Worm (Caenorhabditis elegans) whole organism, L1 larva: ENCODE results near the gene his-71.
A peak's percentile ranks its signal among the peaks of the same experiment; 100 is the strongest.

Experiments used
- C16A3.4 ChIP-seq: fragments of 150-350 bp; optimal IDR thresholded peaks from 2 replicates; lab custom pipeline; 2014; ENCODE audit warnings: missing biosample characterization, missing genetic modification characterization
- C34B4.2 ChIP-seq: sonication (generic microtip); optimal IDR thresholded peaks from 2 replicates; lab custom pipeline; 2017; ENCODE audit warnings: mild to moderate bottlenecking, missing genetic modification characterization, missing compliant biosample characterization
- Y116A8C.19 ChIP-seq: sonication (generic microtip); optimal IDR thresholded peaks from 2 replicates; lab custom pipeline; 2016; ENCODE audit warnings: missing compliant biosample characterization, missing genetic modification characterization, borderline replicate concordance
- aha-1 ChIP-seq: fragments of 150-350 bp; optimal IDR thresholded peaks from 2 replicates; lab custom pipeline; 2014; ENCODE audit warnings: missing biosample characterization, missing genetic modification characterization
- ama-1 ChIP-seq: fragments of 150-350 bp; optimal IDR thresholded peaks from 2 replicates; lab custom pipeline; 2014
- blmp-1 ChIP-seq: fragments of 150-350 bp; optimal IDR thresholded peaks from 2 replicates; lab custom pipeline; 2014; ENCODE audit warnings: missing biosample characterization, missing genetic modification characterization
- ceh-88 ChIP-seq: fragments of 200-800 bp; sonication (Bioruptor generic); IDR thresholded peaks from 2 replicates; pipeline ENCODE4 v1.3.6; 2022; ENCODE audit warnings: missing genetic modification characterization, missing compliant biosample characterization
- ces-1 ChIP-seq: fragments of 150-350 bp; optimal IDR thresholded peaks from 2 replicates; lab custom pipeline; 2014; ENCODE audit warnings: missing biosample characterization, missing genetic modification reagents, missing genetic modification characterization
- dpl-1 ChIP-seq, 3 experiments: fragments of 150-350 bp in 2 of 3; sonication (generic microtip) in 1 of 3; optimal IDR thresholded peaks; 2 replicates each; lab custom pipeline; 2014 to 2017; ENCODE audit warnings: missing biosample characterization in 3 of 3, missing genetic modification characterization in 3 of 3, missing genetic modification reagents in 3 of 3
- dsc-1 ChIP-seq: sonication (generic microtip); optimal IDR thresholded peaks from 2 replicates; lab custom pipeline; 2016; ENCODE audit warnings: mild to moderate bottlenecking, missing genetic modification characterization, missing compliant biosample characterization
- efl-1 ChIP-seq, 4 experiments: fragments of 150-350 bp; optimal IDR thresholded peaks in 3 of 4; peaks in 1 of 4; 1 replicate in 1 of 4; 2 replicates in 3 of 4; lab custom pipeline; 2014; ENCODE audit warnings: missing biosample characterization in 2 of 4, missing genetic modification characterization in 2 of 4, missing genetic modification reagents in 2 of 4
- elt-3 ChIP-seq, 6 experiments: fragments of 150-350 bp in 1 of 6; sonication (generic microtip); optimal IDR thresholded peaks; 2 replicates each; lab custom pipeline; 2017 to 2018; ENCODE audit warnings: missing biosample characterization in 6 of 6, missing genetic modification characterization in 6 of 6, inconsistent platforms in 1 of 6
- ets-5 ChIP-seq: fragments of 200-800 bp; sonication (Bioruptor generic); IDR thresholded peaks from 2 replicates; pipeline ENCODE4 v1.3.6; 2022; ENCODE audit warnings: missing genetic modification characterization, missing compliant biosample characterization
- fkh-10 ChIP-seq: sonication (generic microtip); optimal IDR thresholded peaks from 2 replicates; lab custom pipeline; 2017; ENCODE audit warnings: missing biosample characterization, missing genetic modification reagents, missing genetic modification characterization
- fkh-4 ChIP-seq: sonication (generic microtip); optimal IDR thresholded peaks from 2 replicates; lab custom pipeline; 2016; ENCODE audit warnings: missing compliant biosample characterization, missing genetic modification characterization, borderline replicate concordance
- hlh-17 ChIP-seq: fragments of 200-800 bp; sonication (Bioruptor generic); optimal IDR thresholded peaks from 2 replicates; lab custom pipeline; 2018; ENCODE audit warnings: missing genetic modification characterization, mild to moderate bottlenecking, missing compliant biosample characterization, moderate library complexity, borderline replicate concordance
- hpl-2 ChIP-seq: fragments of 150-350 bp; optimal IDR thresholded peaks from 2 replicates; lab custom pipeline; 2014; ENCODE audit warnings: missing biosample characterization, missing genetic modification reagents, missing genetic modification characterization
- irx-1 ChIP-seq: sonication (generic microtip); optimal IDR thresholded peaks from 2 replicates; lab custom pipeline; 2016; ENCODE audit warnings: missing genetic modification characterization, missing compliant biosample characterization
- isw-1 ChIP-seq: fragments of 200-800 bp; sonication (Bioruptor generic); IDR thresholded peaks from 2 replicates; pipeline ENCODE4 v1.3.6; 2022; ENCODE audit warnings: missing genetic modification characterization, missing compliant biosample characterization
- lin-35 ChIP-seq, 2 experiments: fragments of 150-350 bp; optimal IDR thresholded peaks; 2 replicates each; lab custom pipeline; 2014; ENCODE audit warnings: missing biosample characterization in 2 of 2, missing genetic modification characterization in 2 of 2, missing genetic modification reagents in 2 of 2
- lin-39 ChIP-seq: fragments of 150-350 bp; optimal IDR thresholded peaks from 2 replicates; lab custom pipeline; 2014; ENCODE audit warnings: missing biosample characterization, missing genetic modification reagents, missing genetic modification characterization
- lir-3 ChIP-seq: sonication (generic microtip); optimal IDR thresholded peaks from 2 replicates; lab custom pipeline; 2016; ENCODE audit warnings: mild to moderate bottlenecking, missing genetic modification characterization, moderate library complexity, missing compliant biosample characterization; ENCODE audit not compliant: poor library complexity
- lsy-2 ChIP-seq, 2 experiments: fragments of 150-350 bp; optimal IDR thresholded peaks; 2 replicates each; lab custom pipeline; 2014; ENCODE audit warnings: missing biosample characterization in 2 of 2, missing genetic modification characterization in 2 of 2
- mab-9 ChIP-seq: fragments of 200-800 bp; sonication (Bioruptor generic); IDR thresholded peaks from 2 replicates; pipeline ENCODE4 v1.3.6; 2022; ENCODE audit warnings: missing genetic modification reagents, missing genetic modification characterization, missing compliant biosample characterization
- mdl-1 ChIP-seq, 2 experiments: fragments of 150-350 bp; optimal IDR thresholded peaks; 2 replicates each; lab custom pipeline; 2014 to 2017; ENCODE audit warnings: missing biosample characterization in 2 of 2, missing genetic modification characterization in 2 of 2, inconsistent platforms in 1 of 2
- mep-1 ChIP-seq: fragments of 150-350 bp; optimal IDR thresholded peaks from 2 replicates; lab custom pipeline; 2014; ENCODE audit warnings: missing biosample characterization, missing genetic modification characterization
- nhr-11 ChIP-seq: fragments of 150-350 bp; optimal IDR thresholded peaks from 2 replicates; lab custom pipeline; 2014; ENCODE audit warnings: missing biosample characterization, missing genetic modification characterization
- nhr-19 ChIP-seq: fragments of 200-800 bp; sonication (Bioruptor generic); conservative IDR thresholded peaks from 2 replicates; pipeline ENCODE4 v1.3.6; 2022; ENCODE audit warnings: missing genetic modification characterization, missing compliant biosample characterization
- nhr-20 ChIP-seq: sonication (generic microtip); optimal IDR thresholded peaks from 2 replicates; lab custom pipeline; 2016; ENCODE audit warnings: mild to moderate bottlenecking, missing genetic modification characterization, missing compliant biosample characterization
- nhr-237 ChIP-seq: fragments of 150-350 bp; optimal IDR thresholded peaks from 2 replicates; lab custom pipeline; 2014; ENCODE audit warnings: missing biosample characterization, missing genetic modification characterization
- nhr-28 ChIP-seq: fragments of 150-350 bp; optimal IDR thresholded peaks from 2 replicates; lab custom pipeline; 2014; ENCODE audit warnings: missing biosample characterization, missing genetic modification characterization
- nhr-71 ChIP-seq: sonication (generic microtip); optimal IDR thresholded peaks from 2 replicates; lab custom pipeline; 2016; ENCODE audit warnings: mild to moderate bottlenecking, missing genetic modification characterization, moderate library complexity, missing compliant biosample characterization
- nhr-76 ChIP-seq: sonication (generic microtip); optimal IDR thresholded peaks from 2 replicates; lab custom pipeline; 2017; ENCODE audit warnings: missing biosample characterization, missing genetic modification characterization
- nhr-77 ChIP-seq: fragments of 150-350 bp; optimal IDR thresholded peaks from 2 replicates; lab custom pipeline; 2014; ENCODE audit warnings: missing biosample characterization, missing genetic modification characterization
- nhr-85 ChIP-seq: sonication (generic microtip); peaks from one replicate; lab custom pipeline; 2016; ENCODE audit warnings: missing genetic modification characterization, inconsistent platforms, missing compliant biosample characterization
- nhr-90 ChIP-seq: sonication (generic microtip); optimal IDR thresholded peaks from 2 replicates; lab custom pipeline; 2016; ENCODE audit warnings: mild to moderate bottlenecking, missing genetic modification characterization, missing compliant biosample characterization; ENCODE audit not compliant: poor library complexity
- pag-3 ChIP-seq: sonication (generic microtip); optimal IDR thresholded peaks from 2 replicates; lab custom pipeline; 2017; ENCODE audit warnings: missing genetic modification characterization, mild to moderate bottlenecking, missing compliant biosample characterization, antibody characterized with exemption, borderline replicate concordance; ENCODE audit not compliant: insufficient read depth
- pqm-1 ChIP-seq: sonication (generic microtip); optimal IDR thresholded peaks from 3 replicates; lab custom pipeline; 2017; ENCODE audit warnings: missing biosample characterization, missing genetic modification characterization
- rnt-1 ChIP-seq: sonication (generic microtip); optimal IDR thresholded peaks from 2 replicates; lab custom pipeline; 2016; ENCODE audit warnings: mild to moderate bottlenecking, missing genetic modification characterization, moderate library complexity, missing compliant biosample characterization
- skn-1 ChIP-seq: fragments of 150-350 bp; optimal IDR thresholded peaks from 2 replicates; lab custom pipeline; 2014; ENCODE audit warnings: missing biosample characterization, missing genetic modification characterization
- snu-23 ChIP-seq: sonication (generic microtip); optimal IDR thresholded peaks from 2 replicates; lab custom pipeline; 2016; ENCODE audit warnings: missing genetic modification characterization, missing compliant biosample characterization
- sup-37 ChIP-seq: fragments of 200-800 bp; sonication (Bioruptor generic); optimal IDR thresholded peaks from 2 replicates; lab custom pipeline; 2018; ENCODE audit warnings: mild to moderate bottlenecking, missing genetic modification characterization, missing compliant biosample characterization
- swsn-7 ChIP-seq: sonication (generic microtip); optimal IDR thresholded peaks from 2 replicates; lab custom pipeline; 2016; ENCODE audit warnings: missing genetic modification characterization, missing compliant biosample characterization
- tbx-2 ChIP-seq: sonication (generic microtip); optimal IDR thresholded peaks from 2 replicates; lab custom pipeline; 2016; ENCODE audit warnings: missing genetic modification characterization, missing compliant biosample characterization
- tlp-1 ChIP-seq: fragments of 150-350 bp; optimal IDR thresholded peaks from 2 replicates; lab custom pipeline; 2014; ENCODE audit warnings: missing biosample characterization, missing genetic modification characterization
- unc-130 ChIP-seq: fragments of 150-350 bp; optimal IDR thresholded peaks from 2 replicates; lab custom pipeline; 2017; ENCODE audit warnings: missing biosample characterization, missing genetic modification characterization, inconsistent platforms
- unc-30 ChIP-seq: sonication (generic microtip); optimal IDR thresholded peaks from 2 replicates; lab custom pipeline; 2017; ENCODE audit warnings: missing biosample characterization, missing genetic modification characterization
- unc-86 ChIP-seq: sonication (generic microtip); optimal IDR thresholded peaks from 2 replicates; lab custom pipeline; 2016; ENCODE audit warnings: missing genetic modification characterization, missing compliant biosample characterization
- unc-98 ChIP-seq: fragments of 200-800 bp; sonication (Bioruptor generic); IDR thresholded peaks from 2 replicates; pipeline ENCODE4 v1.3.6; 2022; ENCODE audit warnings: missing genetic modification characterization, missing compliant biosample characterization
- vab-15 ChIP-seq: sonication (generic microtip); optimal IDR thresholded peaks from 2 replicates; lab custom pipeline; 2017; ENCODE audit warnings: missing genotype, mild to moderate bottlenecking, missing genetic modification characterization, missing compliant biosample characterization
- xbp-1 ChIP-seq: sonication (generic microtip); optimal IDR thresholded peaks from 2 replicates; lab custom pipeline; 2016; ENCODE audit warnings: missing genetic modification characterization, missing compliant biosample characterization
- zag-1 ChIP-seq: fragments of 150-350 bp; optimal IDR thresholded peaks from 2 replicates; lab custom pipeline; 2014; ENCODE audit warnings: missing biosample characterization, missing genetic modification characterization
- ztf-4 ChIP-seq: fragments of 150-350 bp; optimal IDR thresholded peaks from 2 replicates; lab custom pipeline; 2014; ENCODE audit warnings: missing biosample characterization, missing genetic modification characterization

Gene his-71

ce11 chrX:8019665-8020064 lies 37.8 kb upstream of the his-71 start:
- TF ChIP-seq tlp-1 (tag; lab: Kevin White, UChicago) (no peak), nhr-19 (GFP tag; lab: Robert Waterston, UW) (peak; percentile 84), unc-86 (tag; lab: Kevin White, UChicago) (peak; percentile 71), lir-3 (peak; percentile 38), nhr-76 (tag; lab: Kevin White, UChicago) (no peak), C16A3.4 (tag; lab: Kevin White, UChicago) (peak; percentile 80), unc-130 (peak; percentile 96), nhr-71 (tag; lab: Kevin White, UChicago) (peak; percentile 96), pag-3 (tag; lab: Kevin White, UChicago) (no peak), ets-5 (GFP tag; lab: Robert Waterston, UW) (no peak), nhr-85 (peak; percentile 94), mep-1 (tag; lab: Kevin White, UChicago) (peak; percentile 89), pqm-1 (tag; lab: Kevin White, UChicago) (no peak), nhr-237 (no peak), lin-35 (GFP tag; optimal IDR thresholded peaks at IDR 0.05; lab: Kevin White, UChicago) (peak; percentile 63 to 81), sup-37 (peak; percentile 61), fkh-10 (GFP tag; lab: Kevin White, UChicago) (peak; percentile 83), unc-98 (GFP tag; lab: Robert Waterston, UW) (no peak), rnt-1 (tag; lab: Kevin White, UChicago) (peak; percentile 93), fkh-4 (tag; lab: Kevin White, UChicago) (no peak), swsn-7 (tag; lab: Kevin White, UChicago) (peak; percentile 87), zag-1 (tag; lab: Kevin White, UChicago) (no peak), ceh-88 (peak; percentile 58), xbp-1 (tag; lab: Kevin White, UChicago) (peak; percentile 73), efl-1 (optimal IDR thresholded peaks at IDR 0.05; lab: Kevin White, UChicago) (peak; percentile 45 to 60), efl-1 (GFP tag; optimal IDR thresholded peaks at IDR 0.05 in 1 of 2; lab: Kevin White, UChicago) (peak in 1 of 2 experiments; percentile 43), mab-9 (GFP tag; lab: Robert Waterston, UW) (peak; percentile 63), tbx-2 (tag; lab: Kevin White, UChicago) (peak; percentile 91), Y116A8C.19 (tag; lab: Kevin White, UChicago) (no peak), nhr-20 (tag; lab: Kevin White, UChicago) (peak; percentile 93), nhr-77 (tag; lab: Kevin White, UChicago) (no peak), irx-1 (tag; lab: Kevin White, UChicago) (peak; percentile 65), blmp-1 (tag; lab: Kevin White, UChicago) (peak; percentile 93), C34B4.2 (tag; lab: Kevin White, UChicago) (no peak), ztf-4 (peak; percentile 75), nhr-28 (tag; lab: Kevin White, UChicago) (no peak), hpl-2 (GFP tag; lab: Kevin White, UChicago) (no peak), skn-1 (peak; percentile 78), dsc-1 (tag; lab: Kevin White, UChicago) (peak; percentile 17), mdl-1 (tag; optimal IDR thresholded peaks at IDR 0.05; lab: Kevin White, UChicago) (peak; percentile 40 to 97), lin-39 (tag; lab: Kevin White, UChicago) (no peak), nhr-90 (tag; lab: Kevin White, UChicago) (peak; percentile 72), elt-3 (tag; optimal IDR thresholded peaks at IDR 0.05; lab: Kevin White, UChicago) (peak in 2 of 6 experiments; percentile 35 to 49), isw-1 (peak; percentile 31; the same call in 1 of the 2 replicates), lsy-2 (tag; optimal IDR thresholded peaks at IDR 0.05; lab: Kevin White, UChicago) (peak; percentile 63 to 83), hlh-17 (no peak), dpl-1 (GFP tag; optimal IDR thresholded peaks at IDR 0.05; lab: Kevin White, UChicago) (peak; percentile 22 to 45 (median 39)), unc-30 (tag; lab: Kevin White, UChicago) (no peak), ces-1 (GFP tag; lab: Kevin White, UChicago) (no peak), aha-1 (tag; lab: Kevin White, UChicago) (peak; percentile 31), nhr-11 (peak; percentile 31), ama-1 (lab: Kevin White, UChicago) (no peak), vab-15 (peak; percentile 73), snu-23 (GFP tag; lab: Kevin White, UChicago) (peak; percentile 92)
